In genomic region chrX:6260900-6261299, dm6 we compare ENCODE assay signal across 1 fruit fly cellular context.
TF ChIP-seq lines count a peak whose summit lies in the region.

TSS of gene Josd (plus strand) at chrX:6261169.

TF ChIP-seq in whole organism, embryonic, 481 proteins besides CTCF, POLR2A, EP300 and RAD21 (continued from another document):
- no peak for TF ChIP-seq Bteb2 (GFP tag; optimal IDR thresholded peaks at IDR 0.05; lab: Kevin White, UChicago)
- TF ChIP-seq CG6791 (GFP tag; IDR thresholded peaks at IDR 0.05; lab: Robert Waterston, UW; ENCODE audit: partially characterized antibody), result peak; percentile 83
- peak; percentile 90 for TF ChIP-seq CG3995 (GFP tag; optimal IDR thresholded peaks at IDR 0.05; lab: Kevin White, UChicago)
- TF ChIP-seq Sry-δ (GFP tag; optimal IDR thresholded peaks at IDR 0.05; lab: Kevin White, UChicago), result peak; percentile 90
- TF ChIP-seq ac (GFP tag; optimal IDR thresholded peaks at IDR 0.05; lab: Kevin White, UChicago), result no peak
- no peak for TF ChIP-seq zfh1 (GFP tag; IDR thresholded peaks at IDR 0.05; lab: Robert Waterston, UW)
- TF ChIP-seq CG14710 (tag; optimal IDR thresholded peaks at IDR 0.05; lab: Kevin White, UChicago), result peak; percentile 30
- TF ChIP-seq CG30020 (tag; optimal IDR thresholded peaks at IDR 0.05; lab: Kevin White, UChicago), result peak; percentile 7
- no peak for TF ChIP-seq gfzf (GFP tag; optimal IDR thresholded peaks at IDR 0.05; lab: Kevin White, UChicago)
- TF ChIP-seq MBD-R2 (GFP tag; IDR thresholded peaks at IDR 0.05; lab: Robert Waterston, UW), result peak; percentile 71
- peak; percentile 11 for TF ChIP-seq sug (tag; optimal IDR thresholded peaks at IDR 0.05; lab: Kevin White, UChicago)
- peak; percentile 51 for TF ChIP-seq pzg (GFP tag; optimal IDR thresholded peaks at IDR 0.05; lab: Kevin White, UChicago)
- no peak for TF ChIP-seq CG5953 (GFP tag; IDR thresholded peaks at IDR 0.05; lab: Robert Waterston, UW)
- no peak for TF ChIP-seq CG8290 (GFP tag; optimal IDR thresholded peaks at IDR 0.05; lab: Kevin White, UChicago)
- peak in 1 of 2 experiments; percentile 41 for TF ChIP-seq CG8290 (tag; optimal IDR thresholded peaks at IDR 0.05; lab: Kevin White, UChicago)
- TF ChIP-seq CG14860 (GFP tag; IDR thresholded peaks at IDR 0.05; lab: Robert Waterston, UW; ENCODE audit: partially characterized antibody), result peak; percentile 69
- TF ChIP-seq ap (GFP tag; IDR thresholded peaks at IDR 0.05; lab: Robert Waterston, UW), result no peak
- peak; percentile 85 for TF ChIP-seq BEAF-32 (GFP tag; optimal IDR thresholded peaks at IDR 0.05; lab: Kevin White, UChicago)
- TF ChIP-seq tna (GFP tag; IDR thresholded peaks at IDR 0.05; lab: Robert Waterston, UW; ENCODE audit: partially characterized antibody), result peak; percentile 54
- TF ChIP-seq aop (GFP tag; IDR thresholded peaks at IDR 0.05; lab: Robert Waterston, UW), result no peak
- TF ChIP-seq Opbp (GFP tag; IDR thresholded peaks at IDR 0.05; lab: Robert Waterston, UW; ENCODE audit: partially characterized antibody), result peak; percentile 85
- TF ChIP-seq zen2 (GFP tag; IDR thresholded peaks at IDR 0.05; lab: Robert Waterston, UW; ENCODE audit: partially characterized antibody), result peak; percentile 72
- peak; percentile 76 for TF ChIP-seq inv (GFP tag; IDR thresholded peaks at IDR 0.05; lab: Robert Waterston, UW; ENCODE audit: partially characterized antibody)
- peak; percentile 24 for TF ChIP-seq MESR4 (GFP tag; optimal IDR thresholded peaks at IDR 0.05; lab: Kevin White, UChicago)
- peak; percentile 6 for TF ChIP-seq trem (tag; optimal IDR thresholded peaks at IDR 0.05; lab: Kevin White, UChicago)
- TF ChIP-seq Rfx (GFP tag; IDR thresholded peaks at IDR 0.05; lab: Robert Waterston, UW), result peak; percentile 50
- peak; percentile 18 for TF ChIP-seq nmo (GFP tag; optimal IDR thresholded peaks at IDR 0.05; lab: Kevin White, UChicago)
- TF ChIP-seq CG2116 (GFP tag; optimal IDR thresholded peaks at IDR 0.05; lab: Kevin White, UChicago), result peak; percentile 95
- peak; percentile 8 for TF ChIP-seq Nf-YC (tag; optimal IDR thresholded peaks at IDR 0.05; lab: Kevin White, UChicago)
- no peak for TF ChIP-seq CG13424 (tag; optimal IDR thresholded peaks at IDR 0.05; lab: Kevin White, UChicago)
- peak; percentile 2 for TF ChIP-seq CG2712 (tag; optimal IDR thresholded peaks at IDR 0.05; lab: Kevin White, UChicago)
- peak; percentile 84 for TF ChIP-seq unc-4 (GFP tag; IDR thresholded peaks at IDR 0.05; lab: Robert Waterston, UW; ENCODE audit: partially characterized antibody)
- TF ChIP-seq CG10543 (GFP tag; optimal IDR thresholded peaks at IDR 0.05; lab: Kevin White, UChicago), result no peak
- peak; percentile 16 for TF ChIP-seq sens (GFP tag; lab: Kevin White, UChicago)
- peak; percentile 23 for TF ChIP-seq mam (GFP tag; optimal IDR thresholded peaks at IDR 0.05; lab: Kevin White, UChicago)
- no peak for TF ChIP-seq dati (GFP tag; IDR thresholded peaks at IDR 0.05; lab: Robert Waterston, UW)
- TF ChIP-seq vvl (GFP tag; IDR thresholded peaks at IDR 0.05; lab: Robert Waterston, UW), result 0 out of 2 replicates have a peak, but pooled peaks have one; percentile 8
- TF ChIP-seq CG12659 (GFP tag; optimal IDR thresholded peaks at IDR 0.05; lab: Kevin White, UChicago), result peak; percentile 33
- peak; percentile 69; the same call in 1 of the 2 replicates for TF ChIP-seq sna (GFP tag; IDR thresholded peaks at IDR 0.05; lab: Robert Waterston, UW; ENCODE audit: partially characterized antibody)
- peak; percentile 74 for TF ChIP-seq HLH4C (GFP tag; IDR thresholded peaks at IDR 0.05; lab: Robert Waterston, UW; ENCODE audit: partially characterized antibody)
- TF ChIP-seq CG7963 (GFP tag; IDR thresholded peaks at IDR 0.05; lab: Robert Waterston, UW; ENCODE audit: partially characterized antibody), result peak; percentile 70; the same call in 2 of the 3 replicates
- peak; percentile 76 for TF ChIP-seq hb (GFP tag; IDR thresholded peaks at IDR 0.05; lab: Robert Waterston, UW; ENCODE audit: partially characterized antibody)
- TF ChIP-seq Med (GFP tag; lab: Kevin White, UChicago), result peak; percentile 80
- peak; percentile 17 for TF ChIP-seq B-H2 (GFP tag; optimal IDR thresholded peaks at IDR 0.05; lab: Kevin White, UChicago)
- TF ChIP-seq Dref (GFP tag; IDR thresholded peaks at IDR 0.05; lab: Robert Waterston, UW), result peak; percentile 81
- TF ChIP-seq Ets97D (GFP tag; optimal IDR thresholded peaks at IDR 0.05; lab: Kevin White, UChicago), result peak; percentile 31
- peak; percentile 83 for TF ChIP-seq bbx (GFP tag; IDR thresholded peaks at IDR 0.05; lab: Robert Waterston, UW; ENCODE audit: partially characterized antibody)
- TF ChIP-seq E2f1 (GFP tag; IDR thresholded peaks at IDR 0.05; lab: Robert Waterston, UW), result no peak
- no peak for TF ChIP-seq CG3847 (GFP tag; IDR thresholded peaks at IDR 0.05; lab: Robert Waterston, UW)
- TF ChIP-seq Ptx1 (GFP tag; IDR thresholded peaks at IDR 0.05; lab: Robert Waterston, UW), result no peak
- TF ChIP-seq Xbp1 (GFP tag; optimal IDR thresholded peaks at IDR 0.05; lab: Kevin White, UChicago), result no peak
- peak; percentile 86 for TF ChIP-seq Scr (GFP tag; IDR thresholded peaks at IDR 0.05; lab: Robert Waterston, UW; ENCODE audit: partially characterized antibody)
- TF ChIP-seq Hmr (GFP tag; optimal IDR thresholded peaks at IDR 0.05; lab: Kevin White, UChicago), result peak; percentile 27
- TF ChIP-seq HLHmδ (GFP tag; optimal IDR thresholded peaks at IDR 0.05; lab: Kevin White, UChicago), result no peak
- TF ChIP-seq CG16813 (GFP tag; IDR thresholded peaks at IDR 0.05; lab: Robert Waterston, UW; ENCODE audit: partially characterized antibody), result peak; percentile 85
- TF ChIP-seq CG6854 (GFP tag; optimal IDR thresholded peaks at IDR 0.05; lab: Kevin White, UChicago), result no peak
- peak; percentile 6 for TF ChIP-seq CG10267 (tag; optimal IDR thresholded peaks at IDR 0.05; lab: Kevin White, UChicago)
- peak; percentile 85 for TF ChIP-seq knrl (GFP tag; IDR thresholded peaks at IDR 0.05; lab: Robert Waterston, UW; ENCODE audit: partially characterized antibody)
- TF ChIP-seq Fer1 (GFP tag; optimal IDR thresholded peaks at IDR 0.05; lab: Kevin White, UChicago), result peak; percentile 3
- TF ChIP-seq CG13287 (GFP tag; IDR thresholded peaks at IDR 0.05; lab: Robert Waterston, UW; ENCODE audit: partially characterized antibody), result peak; percentile 87
- TF ChIP-seq mld (GFP tag; IDR thresholded peaks at IDR 0.05; lab: Robert Waterston, UW; ENCODE audit: partially characterized antibody), result peak; percentile 67; the same call in 1 of the 3 replicates
- peak; percentile 68; the same call in 1 of the 2 replicates for TF ChIP-seq CG42726 (GFP tag; IDR thresholded peaks at IDR 0.05; lab: Robert Waterston, UW; ENCODE audit: partially characterized antibody)
- peak; percentile 75 for TF ChIP-seq Myb (GFP tag; optimal IDR thresholded peaks at IDR 0.05; lab: Kevin White, UChicago)
- TF ChIP-seq twi (tag; optimal IDR thresholded peaks at IDR 0.05; lab: Kevin White, UChicago), result no peak
- peak; percentile 19 for TF ChIP-seq YL-1 (GFP tag; optimal IDR thresholded peaks at IDR 0.05; lab: Kevin White, UChicago)
- TF ChIP-seq CG4617 (GFP tag; optimal IDR thresholded peaks at IDR 0.05; lab: Kevin White, UChicago; ENCODE audit: borderline replicate concordance), result peak; percentile 26
- TF ChIP-seq CG4360 (GFP tag; IDR thresholded peaks at IDR 0.05; lab: Robert Waterston, UW), result no peak
- peak; percentile 23 for TF ChIP-seq CG12391 (tag; optimal IDR thresholded peaks at IDR 0.05; lab: Kevin White, UChicago)
- peak; percentile 85 for TF ChIP-seq CG34224 (GFP tag; IDR thresholded peaks at IDR 0.05; lab: Robert Waterston, UW; ENCODE audit: partially characterized antibody)
- TF ChIP-seq row (GFP tag; IDR thresholded peaks at IDR 0.05; lab: Robert Waterston, UW), result peak; percentile 83
- TF ChIP-seq Bgb (GFP tag; IDR thresholded peaks at IDR 0.05; lab: Robert Waterston, UW; ENCODE audit: partially characterized antibody), result peak; percentile 86
- TF ChIP-seq stwl (tag; optimal IDR thresholded peaks at IDR 0.05; lab: Kevin White, UChicago), result peak; percentile 48
- peak; percentile 8 for TF ChIP-seq CG10147 (GFP tag; optimal IDR thresholded peaks at IDR 0.05; lab: Kevin White, UChicago)
- TF ChIP-seq esg (GFP tag; conservative IDR thresholded peaks at IDR 0.05; lab: Robert Waterston, UW), result no peak
- TF ChIP-seq tup (GFP tag; optimal IDR thresholded peaks at IDR 0.05; lab: Kevin White, UChicago), result no peak
- TF ChIP-seq CG2889 (GFP tag; IDR thresholded peaks at IDR 0.05; lab: Robert Waterston, UW), result no peak
